Fruit fly (Drosophila melanogaster): Measurements from ENCODE around the gene CG11786.

The CG11786 gene

dm6 chr3R:25069569-25069968 lies 23.4 kb downstream of the CG11786 start, which contains the start of the genes Stt3B and CG11839 (continued):
- TF ChIP-seq CG18619 (GFP tag; optimal IDR thresholded peaks at IDR 0.05): no peak
- peak; percentile 79 for TF ChIP-seq YL-1 (GFP tag; optimal IDR thresholded peaks at IDR 0.05)
- TF ChIP-seq danr (GFP tag; IDR thresholded peaks at IDR 0.05): no peak
- no peak for TF ChIP-seq bcd (GFP tag; optimal IDR thresholded peaks at IDR 0.05)
- peak; percentile 89 for TF ChIP-seq CG34422 (GFP tag; IDR thresholded peaks at IDR 0.05)
- TF ChIP-seq Abd-B (GFP tag; optimal IDR thresholded peaks at IDR 0.05): no peak
- TF ChIP-seq hth (optimal IDR thresholded peaks at IDR 0.05): no peak
- TF ChIP-seq Atf-2 (GFP tag; optimal IDR thresholded peaks at IDR 0.05): peak; percentile 70
- no peak for TF ChIP-seq nau (GFP tag; optimal IDR thresholded peaks at IDR 0.05)
- TF ChIP-seq CG4730 (GFP tag; IDR thresholded peaks at IDR 0.05): peak; percentile 46; the same call in 1 of the 2 replicates
- no peak for TF ChIP-seq bowl (GFP tag; IDR thresholded peaks at IDR 0.05)
- TF ChIP-seq Ravus (GFP tag; IDR thresholded peaks at IDR 0.05): no peak
- peak; percentile 100 for TF ChIP-seq trem (tag; optimal IDR thresholded peaks at IDR 0.05)
- peak; percentile 96 for TF ChIP-seq CG13287 (GFP tag; IDR thresholded peaks at IDR 0.05; ENCODE audit: partially characterized antibody)
- peak; percentile 91 for TF ChIP-seq CG30020 (tag; optimal IDR thresholded peaks at IDR 0.05)
- TF ChIP-seq gce (GFP tag; IDR thresholded peaks at IDR 0.05): no peak
- TF ChIP-seq fd96Cb (tag; optimal IDR thresholded peaks at IDR 0.05): peak; percentile 24
- peak in 1 of 2 experiments; percentile 84 for TF ChIP-seq Pdp1 (GFP tag; optimal IDR thresholded peaks at IDR 0.05)
- TF ChIP-seq CG18011 (GFP tag; optimal IDR thresholded peaks at IDR 0.05): peak; percentile 46
- TF ChIP-seq Scr (GFP tag; IDR thresholded peaks at IDR 0.05; ENCODE audit: partially characterized antibody): peak; percentile 95
- peak; percentile 56; the same call in 1 of the 2 replicates for TF ChIP-seq HLH3B (GFP tag; IDR thresholded peaks at IDR 0.05)
- peak; percentile 71; the same call in 2 of the 3 replicates for TF ChIP-seq dysf (GFP tag; IDR thresholded peaks at IDR 0.05)
- TF ChIP-seq CG10209 (GFP tag; optimal IDR thresholded peaks at IDR 0.05): no peak
- peak; percentile 82 for TF ChIP-seq Opbp (GFP tag; IDR thresholded peaks at IDR 0.05; ENCODE audit: partially characterized antibody)
- TF ChIP-seq cwo (GFP tag; optimal IDR thresholded peaks at IDR 0.05): no peak
- peak; percentile 71 for TF ChIP-seq NC2β (GFP tag; optimal IDR thresholded peaks at IDR 0.05)
- peak; percentile 32 for TF ChIP-seq D19B (GFP tag; optimal IDR thresholded peaks at IDR 0.05)
- TF ChIP-seq CG8944 (GFP tag; optimal IDR thresholded peaks at IDR 0.05): peak; percentile 71
- peak; percentile 96 for TF ChIP-seq sens (GFP tag)
- peak; percentile 66 for TF ChIP-seq az2 (GFP tag; optimal IDR thresholded peaks at IDR 0.05)
- peak; percentile 73 for TF ChIP-seq CG1792 (GFP tag; optimal IDR thresholded peaks at IDR 0.05)
- peak; percentile 93 for TF ChIP-seq sna (GFP tag; IDR thresholded peaks at IDR 0.05; ENCODE audit: partially characterized antibody)
- peak; percentile 73 for TF ChIP-seq al (GFP tag; IDR thresholded peaks at IDR 0.05)
- TF ChIP-seq CG1024 (GFP tag; IDR thresholded peaks at IDR 0.05): no peak
- peak; percentile 68 for TF ChIP-seq CG3163 (GFP tag; optimal IDR thresholded peaks at IDR 0.05)
- no peak for TF ChIP-seq Doc2 (GFP tag; IDR thresholded peaks at IDR 0.05)
- peak; percentile 91 for TF ChIP-seq hb (GFP tag; IDR thresholded peaks at IDR 0.05; ENCODE audit: partially characterized antibody)
- no peak for TF ChIP-seq bsh (GFP tag; optimal IDR thresholded peaks at IDR 0.05)
- peak; percentile 79 for TF ChIP-seq CG14441 (GFP tag; IDR thresholded peaks at IDR 0.05)
- TF ChIP-seq fd3F (GFP tag; optimal IDR thresholded peaks at IDR 0.05): peak; percentile 62
- TF ChIP-seq GATAe (GFP tag; conservative IDR thresholded peaks at IDR 0.05): no peak
- no peak for TF ChIP-seq HLHmδ (GFP tag; optimal IDR thresholded peaks at IDR 0.05)
- peak; percentile 80 for TF ChIP-seq stwl (tag; optimal IDR thresholded peaks at IDR 0.05)
- no peak for TF ChIP-seq klu (GFP tag; IDR thresholded peaks at IDR 0.05)
- TF ChIP-seq CG18476 (GFP tag; optimal IDR thresholded peaks at IDR 0.05): peak; percentile 56
- no peak for TF ChIP-seq Usf (GFP tag; optimal IDR thresholded peaks at IDR 0.05)
- peak; percentile 42 for TF ChIP-seq CG12299 (tag; optimal IDR thresholded peaks at IDR 0.05)
- TF ChIP-seq Hr78 (GFP tag; optimal IDR thresholded peaks at IDR 0.05): no peak
- TF ChIP-seq CG42726 (GFP tag; IDR thresholded peaks at IDR 0.05; ENCODE audit: partially characterized antibody): peak; percentile 89; the same call in 1 of the 2 replicates
- peak; percentile 85 for TF ChIP-seq pzg (GFP tag; optimal IDR thresholded peaks at IDR 0.05)

Data from whole organism, embryonic.